Worm (Caenorhabditis elegans): ENCODE measurements around the gene mrpl-2.

ce11 chrIV:762016-762459 is 11.0 kb upstream of the mrpl-2 start:
- TF ChIP-seq jun-1 (tag; optimal IDR thresholded peaks at IDR 0.05) (no peak), nhr-76 (tag; optimal IDR thresholded peaks at IDR 0.05) (no peak), skn-1 (tag; optimal IDR thresholded peaks at IDR 0.05) (no peak), mxl-2 (GFP tag; conservative IDR thresholded peaks at IDR 0.05) (no peak), R02D3.7 (tag; optimal IDR thresholded peaks at IDR 0.05) (no peak), nhr-77 (tag; optimal IDR thresholded peaks at IDR 0.05) (peak; percentile 40), zip-11 (GFP tag; IDR thresholded peaks at IDR 0.05) (no peak)

Measured in whole organism, L4 larva.